Worm (Caenorhabditis elegans) whole organism, young adult: ENCODE data around the gene Y51A2B.6.

Experiments used
- B0019.2 ChIP-seq: fragments of 200-800 bp; sonication (Bioruptor generic); conservative IDR thresholded peaks from 2 replicates; pipeline ENCODE4 v1.3.6; 2022; ENCODE audit warnings: missing genetic modification reagents, missing genetic modification characterization, missing compliant biosample characterization
- B0261.1 ChIP-seq: sonication (generic microtip); optimal IDR thresholded peaks from 2 replicates; lab custom pipeline; 2016; ENCODE audit warnings: mild to moderate bottlenecking, missing genetic modification characterization, moderate library complexity, missing compliant biosample characterization
- F22D6.2 ChIP-seq: sonication (generic microtip); optimal IDR thresholded peaks from 2 replicates; lab custom pipeline; 2016; ENCODE audit warnings: mild to moderate bottlenecking, missing genetic modification characterization, missing compliant biosample characterization
- F23B12.7 ChIP-seq: sonication (generic microtip); optimal IDR thresholded peaks from 2 replicates; lab custom pipeline; 2017; ENCODE audit warnings: missing genetic modification characterization, mild to moderate bottlenecking, missing compliant biosample characterization, antibody characterized with exemption, moderate library complexity; ENCODE audit not compliant: insufficient read depth
- F33H1.4 ChIP-seq: fragments of 200-800 bp; sonication (Bioruptor generic); IDR thresholded peaks from 2 replicates; pipeline ENCODE4 v1.3.6; 2022; ENCODE audit warnings: missing genetic modification reagents, missing genetic modification characterization, missing compliant biosample characterization
- F37B4.10 ChIP-seq: fragments of 200-800 bp; sonication (Bioruptor generic); IDR thresholded peaks from 2 replicates; pipeline ENCODE4 v1.3.6; 2022; ENCODE audit warnings: missing genetic modification characterization, missing compliant biosample characterization
- F55B11.4 ChIP-seq: sonication (generic microtip); optimal IDR thresholded peaks from 2 replicates; lab custom pipeline; 2016; ENCODE audit warnings: missing compliant biosample characterization, missing genetic modification characterization, borderline replicate concordance; ENCODE audit not compliant: insufficient read depth
- T26A5.8 ChIP-seq: sonication (generic microtip); optimal IDR thresholded peaks from 2 replicates; lab custom pipeline; 2016; ENCODE audit warnings: missing genetic modification characterization, missing compliant biosample characterization
- ama-1 ChIP-seq, 3 experiments: fragments of 150-350 bp in 1 of 3; sonication (generic microtip) in 2 of 3; optimal IDR thresholded peaks; 2 replicates each; lab custom pipeline; 2014 to 2018; ENCODE audit warnings: missing biosample characterization in 2 of 3, missing genetic modification characterization in 2 of 3, missing genetic modification reagents in 2 of 3
- aptf-2 ChIP-seq: fragments of 200-800 bp; sonication (Bioruptor generic); conservative IDR thresholded peaks from 2 replicates; pipeline ENCODE4 v1.3.6; 2022; ENCODE audit warnings: missing genetic modification reagents, missing genetic modification characterization, missing compliant biosample characterization
- aptf-3 ChIP-seq: fragments of 200-800 bp; sonication (Bioruptor generic); IDR thresholded peaks from 2 replicates; pipeline ENCODE4 v1.3.6; 2022; ENCODE audit warnings: missing genetic modification characterization, missing compliant biosample characterization
- ccch-3 ChIP-seq: fragments of 200-800 bp; sonication (Bioruptor generic); optimal IDR thresholded peaks from 2 replicates; lab custom pipeline; 2018; ENCODE audit warnings: mild to moderate bottlenecking, missing genetic modification characterization, missing compliant biosample characterization
- cebp-1 ChIP-seq, 2 experiments: fragments of 200-800 bp in 1 of 2; sonication (Bioruptor generic) in 1 of 2; sonication (generic microtip) in 1 of 2; IDR thresholded peaks in 1 of 2; optimal IDR thresholded peaks in 1 of 2; 2 replicates each; pipeline versions ENCODE4 v1.3.6 to Lab custom; 2017 to 2022; ENCODE audit warnings: missing compliant biosample characterization in 2 of 2, missing genetic modification characterization in 2 of 2, mild to moderate bottlenecking in 1 of 2, missing genetic modification reagents in 1 of 2, moderate library complexity in 1 of 2
- ceh-27 ChIP-seq: fragments of 200-800 bp; sonication (Bioruptor generic); optimal IDR thresholded peaks from 2 replicates; lab custom pipeline; 2018; ENCODE audit warnings: mild to moderate bottlenecking, missing genetic modification characterization, moderate library complexity, missing compliant biosample characterization
- ceh-91 ChIP-seq: fragments of 200-800 bp; sonication (Bioruptor generic); IDR thresholded peaks from 2 replicates; pipeline ENCODE4 v1.3.6; 2022; ENCODE audit warnings: missing genetic modification reagents, missing genetic modification characterization, missing compliant biosample characterization
- chd-7 ChIP-seq: sonication (generic microtip); optimal IDR thresholded peaks from 2 replicates; lab custom pipeline; 2016; ENCODE audit warnings: mild to moderate bottlenecking, missing genetic modification characterization, moderate library complexity, missing compliant biosample characterization
- egl-44 ChIP-seq: fragments of 200-800 bp; sonication (Bioruptor generic); IDR thresholded peaks from 2 replicates; pipeline ENCODE4 v1.3.6; 2022; ENCODE audit warnings: missing genetic modification reagents, missing genetic modification characterization, missing compliant biosample characterization
- egrh-3 ChIP-seq: fragments of 200-800 bp; sonication (Bioruptor generic); IDR thresholded peaks from 2 replicates; pipeline ENCODE4 v1.3.6; 2022; ENCODE audit warnings: missing genetic modification reagents, missing genetic modification characterization, missing compliant biosample characterization
- ets-4 ChIP-seq: fragments of 200-800 bp; sonication (Bioruptor generic); optimal IDR thresholded peaks from 2 replicates; lab custom pipeline; 2018; ENCODE audit warnings: mild to moderate bottlenecking, missing genetic modification characterization, missing compliant biosample characterization
- him-1 ChIP-seq: sonication (generic microtip); optimal IDR thresholded peaks from 2 replicates; lab custom pipeline; 2016; ENCODE audit warnings: missing genotype, missing genetic modification reagents, missing genetic modification characterization, missing compliant biosample characterization
- hlh-26 ChIP-seq: fragments of 200-800 bp; sonication (Bioruptor generic); conservative IDR thresholded peaks from 2 replicates; pipeline ENCODE4 v1.3.6; 2022; ENCODE audit warnings: missing genetic modification reagents, missing genetic modification characterization, missing compliant biosample characterization
- lin-35 ChIP-seq, 3 experiments: fragments of 150-350 bp in 2 of 3; sonication (generic microtip) in 1 of 3; optimal IDR thresholded peaks; 2 replicates each; lab custom pipeline; 2014 to 2018; ENCODE audit warnings: missing biosample characterization in 3 of 3, missing genetic modification characterization in 3 of 3, missing genetic modification reagents in 3 of 3
- lin-40 ChIP-seq: sonication (generic microtip); optimal IDR thresholded peaks from 2 replicates; lab custom pipeline; 2016; ENCODE audit warnings: missing genetic modification characterization, mild to moderate bottlenecking, missing compliant biosample characterization, missing genotype, missing genetic modification reagents
- madf-10 ChIP-seq: sonication (generic microtip); optimal IDR thresholded peaks from 2 replicates; lab custom pipeline; 2016; ENCODE audit warnings: mild to moderate bottlenecking, missing genetic modification characterization, missing compliant biosample characterization
- mcd-1 ChIP-seq: fragments of 200-800 bp; sonication (Bioruptor generic); IDR thresholded peaks from 2 replicates; pipeline ENCODE4 v1.3.6; 2022; ENCODE audit warnings: missing genetic modification reagents, missing genetic modification characterization, missing compliant biosample characterization
- nfya-2 ChIP-seq: fragments of 200-800 bp; sonication (Bioruptor generic); IDR thresholded peaks from 2 replicates; pipeline ENCODE4 v1.3.6; 2022; ENCODE audit warnings: missing genetic modification reagents, missing genetic modification characterization, missing compliant biosample characterization
- nhr-120 ChIP-seq: fragments of 200-800 bp; sonication (Bioruptor generic); IDR thresholded peaks from 2 replicates; pipeline ENCODE4 v1.3.6; 2022; ENCODE audit warnings: missing genetic modification characterization, missing compliant biosample characterization
- rpc-1 ChIP-seq, 2 experiments: fragments of 150-350 bp in 1 of 2; sonication (generic microtip) in 1 of 2; optimal IDR thresholded peaks; 2 replicates each; lab custom pipeline; 2014 to 2018; ENCODE audit warnings: missing biosample characterization in 1 of 2, missing genetic modification characterization in 1 of 2, missing genetic modification reagents in 1 of 2, missing genotype in 1 of 2
- snpc-1.1 ChIP-seq: sonication (generic microtip); optimal IDR thresholded peaks from 2 replicates; lab custom pipeline; 2017; ENCODE audit warnings: missing genetic modification characterization, mild to moderate bottlenecking, missing compliant biosample characterization, antibody characterized with exemption, moderate library complexity, missing genotype, missing genetic modification reagents; ENCODE audit not compliant: insufficient read depth
- snpc-3.4 ChIP-seq: sonication (generic microtip); optimal IDR thresholded peaks from 2 replicates; lab custom pipeline; 2017; ENCODE audit warnings: missing genetic modification characterization, mild to moderate bottlenecking, missing compliant biosample characterization, antibody characterized with exemption, moderate library complexity, missing genotype, missing genetic modification reagents
- tbp1 ChIP-seq: fragments of 200-800 bp; sonication (Bioruptor generic); optimal IDR thresholded peaks from 2 replicates; lab custom pipeline; 2018; ENCODE audit warnings: mild to moderate bottlenecking, missing genetic modification characterization, missing compliant biosample characterization
- ztf-18 ChIP-seq: sonication (generic microtip); optimal IDR thresholded peaks from 2 replicates; lab custom pipeline; 2016; ENCODE audit warnings: missing genotype, mild to moderate bottlenecking, missing genetic modification characterization, missing compliant biosample characterization
- ztf-22 ChIP-seq: fragments of 200-800 bp; sonication (Bioruptor generic); optimal IDR thresholded peaks from 2 replicates; lab custom pipeline; 2018; ENCODE audit warnings: mild to moderate bottlenecking, missing genetic modification characterization, moderate library complexity, missing compliant biosample characterization

Y51A2B.6 gene

ce11 chrV:18374194-18374593 is 19.9 kb downstream of the Y51A2B.6 start, which contains the start of gene Y51A2B.2:
Gene Y51A2B.2 (plus strand): TSS chrV:18374494.
- TF ChIP-seq chd-7 (tag; lab: Kevin White, UChicago), result no peak
- TF ChIP-seq F55B11.4 (tag; lab: Kevin White, UChicago), result no peak
- TF ChIP-seq egl-44, result no peak
- no peak for TF ChIP-seq F22D6.2 (tag; lab: Kevin White, UChicago)
- TF ChIP-seq B0261.1, result no peak
- TF ChIP-seq madf-10, result no peak
- TF ChIP-seq ztf-18 (tag; lab: Kevin White, UChicago), result no peak
- no peak for TF ChIP-seq ama-1 (optimal IDR thresholded peaks at IDR 0.05; lab: Kevin White, UChicago)
- no peak for TF ChIP-seq ama-1 (GFP tag; optimal IDR thresholded peaks at IDR 0.05; lab: Kevin White, UChicago)
- no peak for TF ChIP-seq aptf-2 (GFP tag; lab: Robert Waterston, UW)
- no peak for TF ChIP-seq ceh-91

- TF ChIP-seq aptf-3 (GFP tag; lab: Robert Waterston, UW) (no peak), ccch-3 (no peak), T26A5.8 (tag; lab: Kevin White, UChicago) (no peak), cebp-1 (GFP tag; IDR thresholded peaks at IDR 0.05; lab: Robert Waterston, UW) (peak; percentile 89), cebp-1 (tag; optimal IDR thresholded peaks at IDR 0.05; lab: Kevin White, UChicago) (peak; percentile 97), snpc-3.4 (tag; lab: Kevin White, UChicago) (no peak), lin-35 (GFP tag; optimal IDR thresholded peaks at IDR 0.05; lab: Kevin White, UChicago) (no peak)
Observed at ce11 chrV:18371579-18371978, 22.5 kb downstream of the Y51A2B.6 start, which contains the start of gene C08E8.4. Gene C08E8.4 (plus strand): TSS chrV:18371846.

- TF ChIP-seq snpc-3.4 (tag; lab: Kevin White, UChicago) (no peak), ceh-91 (no peak), egl-44 (no peak), hlh-26 (GFP tag; lab: Robert Waterston, UW) (no peak), F37B4.10 (GFP tag; lab: Robert Waterston, UW) (no peak), nfya-2 (GFP tag; lab: Robert Waterston, UW) (no peak), B0261.1 (peak; percentile 30), lin-40 (tag; lab: Kevin White, UChicago) (no peak), tbp1 (peak; percentile 75), F33H1.4 (GFP tag; lab: Robert Waterston, UW) (no peak), nhr-120 (GFP tag; lab: Robert Waterston, UW) (no peak), egrh-3 (no peak), him-1 (no peak), B0019.2 (no peak), lin-35 (GFP tag; optimal IDR thresholded peaks at IDR 0.05; lab: Kevin White, UChicago) (no peak), F23B12.7 (tag; lab: Kevin White, UChicago) (no peak), rpc-1 (optimal IDR thresholded peaks at IDR 0.05; lab: Kevin White, UChicago) (peak; percentile 43), rpc-1 (tag; optimal IDR thresholded peaks at IDR 0.05; lab: Kevin White, UChicago) (peak; percentile 57), ztf-22 (GFP tag; lab: Kevin White, UChicago) (no peak), mcd-1 (GFP tag; lab: Robert Waterston, UW) (no peak), ets-4 (GFP tag; lab: Kevin White, UChicago) (no peak), ceh-27 (GFP tag; lab: Kevin White, UChicago) (no peak), snpc-1.1 (tag; lab: Kevin White, UChicago) (no peak)
Observed at ce11 chrV:18371028-18371427, 23.1 kb downstream of the Y51A2B.6 start.
